Fruit fly (Drosophila melanogaster): ENCODE results near the gene CG4887.

Gene CG4887

DNA sequence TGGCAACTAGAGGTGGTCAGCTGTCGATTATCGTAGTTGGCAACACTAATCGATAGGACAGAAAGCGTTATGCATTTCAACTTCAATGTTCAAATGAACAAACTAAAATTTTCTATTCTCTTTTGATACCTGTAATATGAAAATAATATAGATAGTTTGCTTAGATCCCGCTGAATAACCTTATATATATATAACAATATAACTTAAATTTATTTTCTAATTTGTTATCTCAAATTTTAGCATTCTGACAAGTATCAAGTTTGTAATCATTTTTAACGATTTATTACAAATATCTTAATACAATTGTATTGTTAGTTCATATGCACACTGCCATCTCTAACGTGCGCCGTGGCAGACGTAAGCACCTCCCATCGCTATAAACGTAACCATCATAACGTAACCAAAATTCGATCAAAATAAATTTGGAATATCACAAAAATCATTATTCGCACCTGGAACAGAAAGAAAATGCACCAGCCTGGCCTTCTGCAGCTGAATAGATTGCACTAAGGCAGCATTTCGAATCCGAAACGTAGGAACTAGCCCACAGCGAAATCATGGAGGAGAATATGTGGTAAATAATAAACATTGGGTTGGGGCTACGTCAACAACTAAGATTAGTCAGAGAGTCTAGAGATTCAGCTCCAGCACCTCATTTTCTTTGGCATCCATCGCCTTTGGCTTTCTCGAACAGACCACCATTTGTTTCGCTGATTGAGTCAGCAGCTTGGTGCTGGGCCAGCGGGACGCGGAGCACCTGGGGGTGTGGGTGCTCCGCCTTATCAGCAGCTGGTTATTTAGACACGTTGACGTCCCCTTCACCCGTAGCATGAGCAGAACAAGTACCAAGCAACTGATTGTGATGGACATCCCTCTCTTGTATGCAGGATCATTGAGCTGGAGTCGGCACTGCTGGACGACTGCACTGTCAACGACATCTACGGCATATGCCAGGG is 43.6 kb upstream of the CG4887 start, which contains the start of the genes Pino and TBC1D23:
Gene Pino (minus strand): TSS at position 22 of the 956 bp plus-strand sequence.
Gene TBC1D23 (plus strand): TSS at position 385 of the 956 bp plus-strand sequence.
- TF ChIP-seq D1 (tag; optimal IDR thresholded peaks at IDR 0.05), result no peak
- peak; percentile 73 for TF ChIP-seq CG4496 (GFP tag; IDR thresholded peaks at IDR 0.05)
- TF ChIP-seq Ets98B (GFP tag; IDR thresholded peaks at IDR 0.05), result peak; percentile 59
- TF ChIP-seq gl (tag; optimal IDR thresholded peaks at IDR 0.05), result no peak
- TF ChIP-seq CG10348 (GFP tag; IDR thresholded peaks at IDR 0.05), result no peak
- TF ChIP-seq CG15710 (tag; optimal IDR thresholded peaks at IDR 0.05), result peak; percentile 69
- TF ChIP-seq CG12605 (GFP tag; IDR thresholded peaks at IDR 0.05), result 0 out of 2 replicates have a peak, but pooled peaks have one; percentile 18
- TF ChIP-seq EcR (GFP tag; optimal IDR thresholded peaks at IDR 0.05), result no peak
- peak; percentile 68 for TF ChIP-seq CG9948 (tag; optimal IDR thresholded peaks at IDR 0.05)
- peak; percentile 58 for TF ChIP-seq CG8301 (tag; optimal IDR thresholded peaks at IDR 0.05)
- TF ChIP-seq CG8159 (tag; optimal IDR thresholded peaks at IDR 0.05), result peak; percentile 72
- peak; percentile 69 for TF ChIP-seq CG14655 (GFP tag; optimal IDR thresholded peaks at IDR 0.05)
- peak; percentile 45; the same call in 1 of the 3 replicates for TF ChIP-seq fd96Ca (GFP tag; IDR thresholded peaks at IDR 0.05)
- peak; percentile 47 for TF ChIP-seq Snoo (tag; optimal IDR thresholded peaks at IDR 0.05)
- TF ChIP-seq rn (GFP tag; IDR thresholded peaks at IDR 0.05), result 0 out of 2 replicates have a peak, but pooled peaks have one; percentile 18
- TF ChIP-seq CG32121 (GFP tag; IDR thresholded peaks at IDR 0.05), result peak; percentile 66
- no peak for TF ChIP-seq Pif1A (GFP tag; optimal IDR thresholded peaks at IDR 0.05)
- peak; percentile 59 for TF ChIP-seq CG17806 (tag; optimal IDR thresholded peaks at IDR 0.05)
- TF ChIP-seq CG34367 (tag; optimal IDR thresholded peaks at IDR 0.05), result peak; percentile 59
- TF ChIP-seq CG13204 (GFP tag; optimal IDR thresholded peaks at IDR 0.05), result no peak
- peak; percentile 48 for TF ChIP-seq Pif1B (GFP tag; optimal IDR thresholded peaks at IDR 0.05)

DNA sequence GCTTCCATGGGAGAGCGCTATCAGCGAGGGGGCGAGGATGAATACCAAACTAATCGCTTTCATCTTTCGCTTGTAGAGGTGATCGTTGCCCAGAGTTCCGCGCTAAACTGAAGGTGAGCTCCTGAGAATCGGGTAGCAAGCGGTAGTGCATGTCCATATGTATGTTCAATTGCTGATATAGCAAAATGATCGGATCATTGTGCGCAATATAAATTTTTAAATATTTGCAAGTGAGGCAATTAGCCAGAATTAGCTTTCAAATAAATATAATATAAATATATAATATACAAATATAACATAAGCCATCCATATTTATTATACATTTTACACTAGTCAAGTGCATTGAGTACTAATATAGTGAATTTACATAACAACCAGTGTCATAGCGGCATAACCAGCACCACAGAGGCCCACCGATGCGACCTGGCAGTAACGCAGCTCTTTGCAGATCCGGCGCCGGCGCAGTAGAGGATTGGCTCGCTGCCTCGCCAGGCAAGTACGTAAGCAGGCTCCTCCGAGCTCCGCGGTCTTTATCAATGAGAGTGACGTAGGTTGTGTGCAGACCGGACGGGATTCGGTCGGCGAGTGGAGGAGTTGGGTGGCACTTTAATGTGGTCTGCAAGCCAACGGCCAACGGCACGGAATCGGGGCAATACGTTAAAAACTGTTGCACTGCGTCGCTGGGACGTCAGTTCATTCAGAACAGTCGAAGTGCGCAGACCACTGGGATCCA is 38.6 kb upstream of the CG4887 start, which contains the start of the genes Iris and CG4577:
Gene Iris (minus strand): TSS at position 88 of the 733 bp plus-strand sequence.
Gene CG4577 (plus strand): TSS at position 683 of the 733 bp plus-strand sequence.
- TF ChIP-seq CG17806 (tag; optimal IDR thresholded peaks at IDR 0.05) (peak; percentile 2), CG32121 (GFP tag; IDR thresholded peaks at IDR 0.05) (no peak), rn (GFP tag; IDR thresholded peaks at IDR 0.05) (no peak), fd96Ca (GFP tag; IDR thresholded peaks at IDR 0.05) (no peak), CG15710 (tag; optimal IDR thresholded peaks at IDR 0.05) (no peak), CG34367 (tag; optimal IDR thresholded peaks at IDR 0.05) (no peak), Pif1A (GFP tag; optimal IDR thresholded peaks at IDR 0.05) (no peak), CG8159 (tag; optimal IDR thresholded peaks at IDR 0.05) (no peak), CG9948 (tag; optimal IDR thresholded peaks at IDR 0.05) (no peak), CG10348 (GFP tag; IDR thresholded peaks at IDR 0.05) (no peak), CG14655 (GFP tag; optimal IDR thresholded peaks at IDR 0.05) (no peak), Ets98B (GFP tag; IDR thresholded peaks at IDR 0.05) (no peak), CG12605 (GFP tag; IDR thresholded peaks at IDR 0.05) (no peak), CG4496 (GFP tag; IDR thresholded peaks at IDR 0.05) (no peak), EcR (GFP tag; optimal IDR thresholded peaks at IDR 0.05) (no peak), CG13204 (GFP tag; optimal IDR thresholded peaks at IDR 0.05) (peak; percentile 23)

DNA sequence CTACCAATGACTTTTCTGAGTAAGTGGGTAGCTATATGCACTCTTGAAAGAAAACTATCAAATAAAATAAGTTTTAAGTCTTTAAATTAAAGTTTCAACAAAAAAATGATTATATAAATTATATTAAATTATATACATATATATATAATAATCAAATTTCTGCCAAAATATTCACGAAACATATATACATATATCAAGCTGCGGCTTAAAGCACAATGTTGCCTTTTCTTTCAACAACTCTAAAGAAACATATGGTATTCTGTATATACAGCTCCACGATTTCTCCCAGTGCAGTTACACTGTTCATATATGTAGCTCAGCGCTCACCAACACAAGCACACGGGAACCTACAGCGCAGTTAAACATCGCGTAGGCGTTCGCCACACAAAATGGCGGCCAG is 37.3 kb upstream of the CG4887 start:
- peak; percentile 36 for TF ChIP-seq CG8159 (tag; optimal IDR thresholded peaks at IDR 0.05)
- TF ChIP-seq Snoo (tag; optimal IDR thresholded peaks at IDR 0.05), result no peak
- TF ChIP-seq CG14655 (GFP tag; optimal IDR thresholded peaks at IDR 0.05), result peak; percentile 29
- no peak for TF ChIP-seq Pif1A (GFP tag; optimal IDR thresholded peaks at IDR 0.05)
- TF ChIP-seq fd96Ca (GFP tag; IDR thresholded peaks at IDR 0.05), result no peak
- peak; percentile 29 for TF ChIP-seq CG9948 (tag; optimal IDR thresholded peaks at IDR 0.05)
- no peak for TF ChIP-seq Pif1B (GFP tag; optimal IDR thresholded peaks at IDR 0.05)
- no peak for TF ChIP-seq gl (tag; optimal IDR thresholded peaks at IDR 0.05)
- peak; percentile 25 for TF ChIP-seq CG15710 (tag; optimal IDR thresholded peaks at IDR 0.05)

DNA sequence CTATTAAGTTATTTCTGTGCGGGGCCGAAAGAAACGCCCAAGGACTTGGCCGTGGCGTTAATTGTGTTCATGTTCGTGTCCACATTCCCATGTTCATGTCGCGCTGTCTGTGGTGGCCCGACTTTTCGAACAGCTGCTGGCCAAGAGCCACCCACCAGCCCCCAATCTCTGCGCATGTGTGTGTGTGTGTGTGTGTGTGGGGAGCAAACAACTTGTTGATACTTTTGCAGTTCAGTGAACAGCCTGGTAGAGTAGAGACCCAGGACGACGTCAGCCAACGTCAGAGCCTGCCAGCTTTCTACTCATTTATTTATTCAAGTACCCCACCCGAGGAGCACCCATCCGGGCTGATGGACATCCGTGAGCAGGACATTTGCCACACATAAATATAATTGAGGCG is 35.8 kb upstream of the CG4887 start:
- TF ChIP-seq CG12605 (GFP tag; IDR thresholded peaks at IDR 0.05) (peak; percentile 76), CG9948 (tag; optimal IDR thresholded peaks at IDR 0.05) (no peak), Pif1A (GFP tag; optimal IDR thresholded peaks at IDR 0.05) (no peak)

DNA sequence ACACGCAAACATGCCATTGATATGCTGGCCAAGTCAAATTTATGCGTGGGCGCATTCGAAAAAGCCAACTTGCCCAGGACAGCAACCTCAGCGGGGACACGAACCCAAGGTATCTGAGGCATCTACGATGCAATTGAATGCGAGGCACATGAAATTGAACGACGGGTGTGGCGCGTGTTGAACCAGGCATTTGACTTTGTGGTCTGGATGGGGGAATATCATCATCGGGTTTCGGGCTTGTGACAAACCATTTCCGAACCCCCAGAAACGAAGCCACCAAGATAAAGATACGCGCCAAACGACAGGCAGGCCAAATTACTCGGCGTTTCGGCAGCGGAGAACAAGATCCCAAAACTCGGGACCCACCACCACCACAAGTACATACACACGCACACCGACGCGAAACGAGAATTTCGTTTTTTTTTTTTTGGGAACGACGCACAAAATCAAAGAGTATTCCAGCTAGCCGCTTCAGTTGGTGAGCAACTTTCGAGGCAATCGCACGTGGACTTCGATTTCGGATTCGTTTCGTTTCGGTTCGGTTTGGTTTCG is 30.0 kb upstream of the CG4887 start, which contains the start of gene MFS3:
Gene MFS3 (plus strand): TSS at position 472 of the 552 bp plus-strand sequence.
- no peak for TF ChIP-seq CG32121 (GFP tag; IDR thresholded peaks at IDR 0.05)
- no peak for TF ChIP-seq CG12605 (GFP tag; IDR thresholded peaks at IDR 0.05)
- peak; percentile 64; the same call in 1 of the 3 replicates for TF ChIP-seq CG4496 (GFP tag; IDR thresholded peaks at IDR 0.05)
- TF ChIP-seq gl (tag; optimal IDR thresholded peaks at IDR 0.05), result peak; percentile 5
- TF ChIP-seq CG8301 (tag; optimal IDR thresholded peaks at IDR 0.05), result no peak
- no peak for TF ChIP-seq Snoo (tag; optimal IDR thresholded peaks at IDR 0.05)
- no peak for TF ChIP-seq CG15710 (tag; optimal IDR thresholded peaks at IDR 0.05)
- TF ChIP-seq Pif1A (GFP tag; optimal IDR thresholded peaks at IDR 0.05), result peak; percentile 20
- TF ChIP-seq Ets98B (GFP tag; IDR thresholded peaks at IDR 0.05), result no peak
- TF ChIP-seq CG10348 (GFP tag; IDR thresholded peaks at IDR 0.05), result no peak
- no peak for TF ChIP-seq CG34367 (tag; optimal IDR thresholded peaks at IDR 0.05)

Data from whole organism, pupa.